Worm (Caenorhabditis elegans) whole organism, young adult: ENCODE results near the gene Y105C5B.8.

Source experiments
- F52B5.7 ChIP-seq: sonication (generic microtip); optimal IDR thresholded peaks from 2 replicates; lab custom pipeline; 2016; ENCODE audit warnings: mild to moderate bottlenecking, missing genetic modification characterization, missing compliant biosample characterization
- ama-1 ChIP-seq, 3 experiments: fragments of 150-350 bp in 1 of 3; sonication (generic microtip) in 2 of 3; optimal IDR thresholded peaks; 2 replicates each; lab custom pipeline; 2014 to 2018; ENCODE audit warnings: missing biosample characterization in 2 of 3, missing genetic modification characterization in 2 of 3, missing genetic modification reagents in 2 of 3
- nfya-2 ChIP-seq: fragments of 200-800 bp; sonication (Bioruptor generic); IDR thresholded peaks from 2 replicates; pipeline ENCODE4 v1.3.6; 2022; ENCODE audit warnings: missing genetic modification reagents, missing genetic modification characterization, missing compliant biosample characterization

ce11 chrIV:15906059-15906632, 20.5 kb downstream of the Y105C5B.8 start, which contains the start of gene srv-15:
- no peak for TF ChIP-seq nfya-2 (GFP tag; lab: Robert Waterston, UW)
- TF ChIP-seq ama-1 (optimal IDR thresholded peaks at IDR 0.05; lab: Kevin White, UChicago) = no peak
- TF ChIP-seq ama-1 (GFP tag; optimal IDR thresholded peaks at IDR 0.05; lab: Kevin White, UChicago) = no peak
- TF ChIP-seq F52B5.7 (tag; lab: Kevin White, UChicago) = no peak
